Worm (Caenorhabditis elegans) whole organism, mixed stage, embryonic: ENCODE measurements around the gene F38E1.6.
A peak's percentile ranks its signal among the peaks of the same experiment; 100 is the strongest.

Source experiments
- M03D4.4 ChIP-seq: sonication (generic microtip); optimal IDR thresholded peaks from 2 replicates; lab custom pipeline; 2017; ENCODE audit warnings: mild to moderate bottlenecking, missing genetic modification characterization, missing compliant biosample characterization
- bed-3 ChIP-seq: fragments of 200-800 bp; sonication (Bioruptor generic); optimal IDR thresholded peaks from 3 replicates; lab custom pipeline; 2018; ENCODE audit warnings: mild to moderate bottlenecking, missing genetic modification characterization, moderate library complexity, missing compliant biosample characterization
- blmp-1 ChIP-seq: fragments of 150-350 bp; optimal IDR thresholded peaks from 2 replicates; lab custom pipeline; 2014; ENCODE audit warnings: missing biosample characterization, missing genetic modification characterization
- ceh-39 ChIP-seq: fragments of 150-350 bp; optimal IDR thresholded peaks from 2 replicates; lab custom pipeline; 2014; ENCODE audit warnings: missing biosample characterization, missing genetic modification characterization
- ceh-43 ChIP-seq: fragments of 200-800 bp; sonication (Bioruptor generic); optimal IDR thresholded peaks from 2 replicates; lab custom pipeline; 2018; ENCODE audit warnings: mild to moderate bottlenecking, missing genetic modification characterization, moderate library complexity, missing compliant biosample characterization
- ceh-83 ChIP-seq: fragments of 200-800 bp; sonication (Bioruptor generic); optimal IDR thresholded peaks from 2 replicates; lab custom pipeline; 2018; ENCODE audit warnings: mild to moderate bottlenecking, missing genetic modification characterization, missing compliant biosample characterization
- ces-1 ChIP-seq: fragments of 150-350 bp; optimal IDR thresholded peaks from 2 replicates; lab custom pipeline; 2014; ENCODE audit warnings: missing biosample characterization, missing genetic modification reagents, missing genetic modification characterization
- drap-1 ChIP-seq: fragments of 200-800 bp; sonication (Bioruptor generic); optimal IDR thresholded peaks from 3 replicates; lab custom pipeline; 2018; ENCODE audit warnings: mild to moderate bottlenecking, missing genetic modification characterization, missing compliant biosample characterization
- elt-1 ChIP-seq: sonication (generic microtip); optimal IDR thresholded peaks from 2 replicates; lab custom pipeline; 2017; ENCODE audit warnings: missing genetic modification characterization, mild to moderate bottlenecking, missing compliant biosample characterization, antibody characterized with exemption, moderate library complexity, borderline replicate concordance; ENCODE audit not compliant: insufficient read depth
- elt-3 ChIP-seq: fragments of 150-350 bp; optimal IDR thresholded peaks from 2 replicates; lab custom pipeline; 2014; ENCODE audit warnings: missing biosample characterization, missing genetic modification characterization
- flh-1 ChIP-seq: fragments of 200-800 bp; sonication (Bioruptor generic); optimal IDR thresholded peaks from 2 replicates; lab custom pipeline; 2018; ENCODE audit warnings: mild to moderate bottlenecking, missing genetic modification characterization, moderate library complexity, missing compliant biosample characterization
- ham-2 ChIP-seq: fragments of 200-800 bp; sonication (Bioruptor generic); optimal IDR thresholded peaks from 2 replicates; lab custom pipeline; 2018; ENCODE audit warnings: mild to moderate bottlenecking, missing genetic modification characterization, missing compliant biosample characterization
- hlh-1 ChIP-seq: fragments of 150-350 bp; optimal IDR thresholded peaks from 2 replicates; lab custom pipeline; 2014; ENCODE audit warnings: missing biosample characterization, missing genetic modification reagents, missing genetic modification characterization
- lin-13 ChIP-seq: fragments of 150-350 bp; optimal IDR thresholded peaks from 2 replicates; lab custom pipeline; 2014; ENCODE audit warnings: missing biosample characterization, missing genetic modification characterization
- lin-32 ChIP-seq: fragments of 200-800 bp; sonication (Bioruptor generic); optimal IDR thresholded peaks from 2 replicates; lab custom pipeline; 2018; ENCODE audit warnings: mild to moderate bottlenecking, missing genetic modification characterization, missing compliant biosample characterization
- lsy-2 ChIP-seq: fragments of 150-350 bp; optimal IDR thresholded peaks from 2 replicates; lab custom pipeline; 2014; ENCODE audit warnings: missing biosample characterization, missing genetic modification characterization
- mep-1 ChIP-seq: fragments of 150-350 bp; optimal IDR thresholded peaks from 2 replicates; lab custom pipeline; 2017; ENCODE audit warnings: missing biosample characterization, missing genetic modification reagents, missing genetic modification characterization, inconsistent platforms
- mls-2 ChIP-seq: sonication (generic microtip); optimal IDR thresholded peaks from 2 replicates; lab custom pipeline; 2016; ENCODE audit warnings: mild to moderate bottlenecking, missing genetic modification characterization, moderate library complexity, missing compliant biosample characterization
- nhr-2 ChIP-seq: fragments of 150-350 bp; optimal IDR thresholded peaks from 2 replicates; lab custom pipeline; 2014; ENCODE audit warnings: missing biosample characterization, missing genetic modification characterization
- nhr-28 ChIP-seq: fragments of 150-350 bp; optimal IDR thresholded peaks from 2 replicates; lab custom pipeline; 2014; ENCODE audit warnings: missing biosample characterization, missing genetic modification characterization
- nhr-76 ChIP-seq: sonication (generic microtip); optimal IDR thresholded peaks from 2 replicates; lab custom pipeline; 2017; ENCODE audit warnings: missing biosample characterization, missing genetic modification characterization
- pha-4 ChIP-seq: fragments of 150-350 bp; optimal IDR thresholded peaks from 2 replicates; lab custom pipeline; 2018; ENCODE audit warnings: missing biosample characterization, missing genetic modification reagents, missing genetic modification characterization
- sem-2 ChIP-seq: fragments of 200-800 bp; sonication (Bioruptor generic); optimal IDR thresholded peaks from 2 replicates; lab custom pipeline; 2018; ENCODE audit warnings: mild to moderate bottlenecking, missing genetic modification characterization, missing compliant biosample characterization
- snpc-4 ChIP-seq: fragments of 150-350 bp; optimal IDR thresholded peaks from 2 replicates; lab custom pipeline; 2014; ENCODE audit warnings: missing biosample characterization, missing genetic modification characterization
- sptf-1 ChIP-seq: sonication (generic microtip); optimal IDR thresholded peaks from 2 replicates; lab custom pipeline; 2017; ENCODE audit warnings: mild to moderate bottlenecking, missing genetic modification characterization, moderate library complexity, missing compliant biosample characterization
- tbx-8 ChIP-seq: fragments of 200-800 bp; sonication (Bioruptor generic); optimal IDR thresholded peaks from 2 replicates; lab custom pipeline; 2018; ENCODE audit warnings: mild to moderate bottlenecking, missing genetic modification characterization, moderate library complexity, missing compliant biosample characterization
- unc-120 ChIP-seq: sonication (generic microtip); optimal IDR thresholded peaks from 2 replicates; lab custom pipeline; 2017; ENCODE audit warnings: missing genetic modification characterization, missing compliant biosample characterization; ENCODE audit not compliant: poor library complexity, severe bottlenecking
- unc-39 ChIP-seq: fragments of 150-350 bp; optimal IDR thresholded peaks from 2 replicates; lab custom pipeline; 2014; ENCODE audit warnings: missing biosample characterization, missing genetic modification characterization
- unc-62 ChIP-seq: fragments of 150-350 bp; optimal IDR thresholded peaks from 2 replicates; lab custom pipeline; 2014; ENCODE audit warnings: missing biosample characterization, missing genetic modification reagents, missing genetic modification characterization
- ztf-11 ChIP-seq: fragments of 150-350 bp; optimal IDR thresholded peaks from 2 replicates; lab custom pipeline; 2014; ENCODE audit warnings: missing biosample characterization, missing genetic modification characterization

F38E1.6 gene

ce11 chrV:8348959-8349389, 10.9 kb upstream of the F38E1.6 start:
- TF ChIP-seq unc-62 (GFP tag; lab: Kevin White, UChicago) (peak; percentile 35), tbx-8 (no peak), lin-13 (no peak), nhr-2 (no peak), ces-1 (GFP tag; lab: Kevin White, UChicago) (peak; percentile 19), hlh-1 (tag; lab: Kevin White, UChicago) (peak; percentile 9), blmp-1 (tag; lab: Kevin White, UChicago) (no peak), drap-1 (GFP tag; lab: Kevin White, UChicago) (peak; percentile 19), nhr-76 (tag; lab: Kevin White, UChicago) (no peak), pha-4 (tag; lab: Kevin White, UChicago) (peak; percentile 40), M03D4.4 (tag; lab: Kevin White, UChicago) (peak; percentile 22), nhr-28 (tag; lab: Kevin White, UChicago) (no peak), sptf-1 (tag; lab: Kevin White, UChicago) (peak; percentile 26), unc-120 (tag; lab: Kevin White, UChicago) (peak; percentile 23), ham-2 (GFP tag; lab: Kevin White, UChicago) (no peak), elt-3 (no peak), lin-32 (GFP tag; lab: Kevin White, UChicago) (no peak), ceh-83 (GFP tag; lab: Kevin White, UChicago) (no peak), mep-1 (tag; lab: Kevin White, UChicago) (peak; percentile 29), ztf-11 (no peak)
- TF ChIP-seq, all 35 proteins: peak for 9

ce11 chrV:8349950-8350349, 9.9 kb upstream of the F38E1.6 start:
- TF ChIP-seq ces-1 (GFP tag; lab: Kevin White, UChicago) (no peak), unc-62 (GFP tag; lab: Kevin White, UChicago) (no peak), hlh-1 (tag; lab: Kevin White, UChicago) (no peak), nhr-28 (tag; lab: Kevin White, UChicago) (no peak), mep-1 (tag; lab: Kevin White, UChicago) (no peak)

- no peak for TF ChIP-seq tbx-8
- TF ChIP-seq sem-2 (GFP tag; lab: Kevin White, UChicago) = no peak
- TF ChIP-seq ces-1 (GFP tag; lab: Kevin White, UChicago) = no peak
- TF ChIP-seq mep-1 (tag; lab: Kevin White, UChicago) = no peak
- TF ChIP-seq elt-1 (tag; lab: Kevin White, UChicago) = no peak
Observed at ce11 chrV:8351371-8351770, 8.5 kb upstream of the F38E1.6 start, which contains the start of gene srsx-22. Gene srsx-22 (plus strand): TSS chrV:8351671.

DNA sequence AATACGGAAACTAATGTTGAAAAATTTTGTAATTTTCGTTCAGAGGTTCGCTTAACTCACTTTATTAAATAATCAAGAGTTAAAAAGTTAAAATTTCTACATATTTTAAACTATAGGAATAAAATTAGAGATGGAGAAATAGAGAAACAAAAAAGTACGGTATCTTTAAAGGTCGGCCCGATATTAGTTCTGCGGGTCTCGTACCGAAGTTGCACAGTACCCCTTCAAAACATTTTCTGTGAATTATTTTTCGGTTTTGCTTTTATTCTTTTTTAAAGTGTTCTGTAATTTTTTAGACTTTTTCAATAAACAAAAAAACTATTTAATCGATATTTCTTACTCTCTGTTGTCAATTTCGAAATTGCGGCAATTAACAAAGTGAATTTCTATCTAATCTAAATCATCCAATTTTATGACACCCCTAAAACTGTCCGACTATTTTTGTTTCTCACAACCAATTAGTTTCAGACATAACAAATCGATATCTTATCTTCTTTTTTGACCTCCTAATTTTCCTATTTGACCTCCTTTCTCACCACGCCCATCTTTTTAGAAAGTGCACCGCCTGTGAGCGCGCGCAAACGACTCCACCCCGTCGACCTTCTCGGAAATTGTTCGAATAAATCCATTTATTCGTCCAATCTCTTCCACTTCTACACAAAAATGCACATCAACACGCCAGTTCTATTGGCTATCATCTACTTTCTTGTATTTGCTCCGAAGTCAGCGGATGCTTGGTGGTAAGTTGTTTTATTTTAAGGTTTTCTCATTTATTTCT, 4.3 kb upstream of the F38E1.6 start, which contains the start of gene mom-2:
mom-2 (plus strand) TSS at position 554 of the 778 bp plus-strand sequence.
- TF ChIP-seq tbx-8 (no peak), mls-2 (tag; lab: Kevin White, UChicago) (no peak), unc-62 (GFP tag; lab: Kevin White, UChicago) (no peak), unc-39 (tag; lab: Kevin White, UChicago) (no peak), ham-2 (GFP tag; lab: Kevin White, UChicago) (no peak)

ce11 chrV:8357756-8358155, 2.1 kb upstream of the F38E1.6 start:
- TF ChIP-seq lsy-2 (tag; lab: Kevin White, UChicago) (no peak), hlh-1 (tag; lab: Kevin White, UChicago) (no peak), sptf-1 (tag; lab: Kevin White, UChicago) (no peak), mep-1 (tag; lab: Kevin White, UChicago) (no peak)

ce11 chrV:8358702-8359101, 1.2 kb upstream of the F38E1.6 start:
- TF ChIP-seq mls-2 (tag; lab: Kevin White, UChicago) (no peak), M03D4.4 (tag; lab: Kevin White, UChicago) (no peak), sem-2 (GFP tag; lab: Kevin White, UChicago) (no peak), flh-1 (no peak), unc-39 (tag; lab: Kevin White, UChicago) (no peak), sptf-1 (tag; lab: Kevin White, UChicago) (no peak), ces-1 (GFP tag; lab: Kevin White, UChicago) (no peak), bed-3 (GFP tag; lab: Kevin White, UChicago) (no peak), snpc-4 (no peak), ceh-43 (GFP tag; lab: Kevin White, UChicago) (no peak), pha-4 (tag; lab: Kevin White, UChicago) (no peak), tbx-8 (no peak), elt-1 (tag; lab: Kevin White, UChicago) (no peak), lin-32 (GFP tag; lab: Kevin White, UChicago) (no peak), ceh-39 (tag; lab: Kevin White, UChicago) (no peak), ceh-83 (GFP tag; lab: Kevin White, UChicago) (no peak), ztf-11 (no peak), unc-120 (tag; lab: Kevin White, UChicago) (no peak), drap-1 (GFP tag; lab: Kevin White, UChicago) (no peak), nhr-28 (tag; lab: Kevin White, UChicago) (no peak)
